Fruit fly (Drosophila melanogaster) whole organism: ENCODE data around the gene scpr-C.

Experiments used
- CG8478 ChIP-seq: fragments of >200 bp; optimal IDR thresholded peaks from 2 replicates; lab custom pipeline; 2018; ENCODE audit warnings: inconsistent platforms
- Dll ChIP-seq: fragments of >200 bp; optimal IDR thresholded peaks from 2 replicates; lab custom pipeline; 2017
- psq ChIP-seq: fragments of >200 bp; optimal IDR thresholded peaks from 2 replicates; lab custom pipeline; 2017

DNA sequence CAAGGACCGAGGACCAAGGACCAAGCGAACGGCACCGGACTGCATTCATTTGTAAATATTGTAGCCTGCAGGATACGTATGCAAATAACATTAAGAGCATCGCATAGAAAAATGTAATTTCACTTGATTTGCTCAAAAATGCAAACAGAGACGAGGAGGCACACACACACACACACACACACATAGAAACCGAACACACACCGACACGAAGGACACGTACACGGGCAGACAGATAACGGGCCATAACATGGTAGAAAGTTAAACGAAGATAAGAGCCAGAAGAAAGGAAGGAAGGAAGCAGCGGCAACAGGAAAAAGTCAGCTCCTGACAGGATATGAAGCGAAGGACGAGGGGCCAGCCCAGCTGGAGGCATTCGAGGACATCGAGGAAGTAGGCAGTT is 45.3 kb downstream of the scpr-C start:
- TF ChIP-seq psq (lab: Kevin White, UChicago) (no peak), CG8478 (lab: Kevin White, UChicago) (no peak), Dll (lab: Kevin White, UChicago) (no peak)
